Fruit fly (Drosophila melanogaster): Measurements from ENCODE around the gene CG8745.

- TF ChIP-seq CTCF (optimal IDR thresholded peaks at IDR 0.05) (no peak), CG8478 (optimal IDR thresholded peaks at IDR 0.05) (no peak)
Measured at dm6 chr3L:13866270-13866669, 435 bp downstream of the CG8745 start.

Data from S2 (cell line).